Worm (Caenorhabditis elegans) whole organism, early embryonic: ENCODE measurements around the gene pax-3.

Source experiments
- B0310.2 ChIP-seq: sonication (generic microtip); optimal IDR thresholded peaks from 2 replicates; lab custom pipeline; 2016; ENCODE audit warnings: mild to moderate bottlenecking, missing genetic modification characterization, missing compliant biosample characterization
- F13C5.2 ChIP-seq: sonication (generic microtip); optimal IDR thresholded peaks from 2 replicates; lab custom pipeline; 2017; ENCODE audit warnings: mild to moderate bottlenecking, missing genetic modification characterization, inconsistent platforms, missing compliant biosample characterization
- aly-1 ChIP-seq: sonication (generic microtip); optimal IDR thresholded peaks from 2 replicates; lab custom pipeline; 2016; ENCODE audit warnings: missing genetic modification characterization, missing compliant biosample characterization
- ama-1 ChIP-seq: fragments of 150-350 bp; optimal IDR thresholded peaks from 2 replicates; lab custom pipeline; 2014
- ceh-13 ChIP-seq: fragments of 200-800 bp; sonication (Bioruptor generic); optimal IDR thresholded peaks from 2 replicates; lab custom pipeline; 2018; ENCODE audit warnings: mild to moderate bottlenecking, missing genetic modification characterization, missing compliant biosample characterization
- ceh-36 ChIP-seq: sonication (generic microtip); optimal IDR thresholded peaks from 2 replicates; lab custom pipeline; 2016; ENCODE audit warnings: missing genetic modification characterization, inconsistent platforms, missing compliant biosample characterization
- ets-7 ChIP-seq: sonication (generic microtip); optimal IDR thresholded peaks from 2 replicates; lab custom pipeline; 2016; ENCODE audit warnings: missing genotype, missing genetic modification characterization, missing compliant biosample characterization
- flt-1 ChIP-seq: fragments of 200-800 bp; sonication (Bioruptor generic); IDR thresholded peaks from 2 replicates; pipeline ENCODE4 v1.3.6; 2022; ENCODE audit warnings: missing genetic modification characterization, missing compliant biosample characterization
- hmbx-1 ChIP-seq: sonication (generic microtip); optimal IDR thresholded peaks from 2 replicates; lab custom pipeline; 2016; ENCODE audit warnings: mild to moderate bottlenecking, missing genetic modification characterization, missing compliant biosample characterization
- hmg-4 ChIP-seq: fragments of 200-800 bp; sonication (Bioruptor generic); optimal IDR thresholded peaks from 2 replicates; lab custom pipeline; 2018; ENCODE audit warnings: mild to moderate bottlenecking, missing genetic modification characterization, missing compliant biosample characterization
- hnd-1 ChIP-seq: sonication (generic microtip); optimal IDR thresholded peaks from 2 replicates; lab custom pipeline; 2016; ENCODE audit warnings: missing genetic modification characterization, missing compliant biosample characterization
- pes-1 ChIP-seq: fragments of 200-800 bp; sonication (Bioruptor generic); IDR thresholded peaks from 2 replicates; pipeline ENCODE4 v1.3.6; 2022; ENCODE audit warnings: missing genetic modification reagents, missing genetic modification characterization, missing compliant biosample characterization
- scrt-1 ChIP-seq: fragments of 200-800 bp; sonication (Bioruptor generic); IDR thresholded peaks from 2 replicates; pipeline ENCODE4 v1.3.6; 2022; ENCODE audit warnings: missing genetic modification characterization, missing compliant biosample characterization
- sea-1 ChIP-seq: fragments of 200-800 bp; sonication (Bioruptor generic); conservative IDR thresholded peaks from 2 replicates; pipeline ENCODE4 v1.3.6; 2022; ENCODE audit warnings: missing genetic modification characterization, missing compliant biosample characterization
- tbx-11 ChIP-seq: fragments of 200-800 bp; sonication (Bioruptor generic); IDR thresholded peaks from 2 replicates; pipeline ENCODE4 v1.3.6; 2022; ENCODE audit warnings: missing genetic modification characterization, missing compliant biosample characterization
- tbx-37 ChIP-seq: fragments of 200-800 bp; sonication (Bioruptor generic); conservative IDR thresholded peaks from 2 replicates; pipeline ENCODE4 v1.3.6; 2022; ENCODE audit warnings: missing genetic modification reagents, missing genetic modification characterization, missing compliant biosample characterization
- tra-4 ChIP-seq: sonication (generic microtip); optimal IDR thresholded peaks from 2 replicates; lab custom pipeline; 2017; ENCODE audit warnings: missing genetic modification characterization, missing compliant biosample characterization

Gene pax-3

ce11 chrII:10189369-10189768 lies 43.0 kb downstream of the pax-3 start, which contains the start of gene cdc-25.4:
TSS of gene cdc-25.4 (minus strand) at chrII:10189469.
- no peak for TF ChIP-seq ets-7 (tag; lab: Kevin White, UChicago)
- TF ChIP-seq tra-4 = no peak
- TF ChIP-seq ceh-13 (GFP tag; lab: Kevin White, UChicago) = no peak
- TF ChIP-seq tbx-37 (GFP tag; lab: Robert Waterston, UW) = no peak
- no peak for TF ChIP-seq hmbx-1 (tag; lab: Kevin White, UChicago)
- no peak for TF ChIP-seq B0310.2 (tag; lab: Kevin White, UChicago)
- TF ChIP-seq hnd-1 (tag; lab: Kevin White, UChicago) = no peak
- TF ChIP-seq ama-1 (lab: Kevin White, UChicago) = no peak
- TF ChIP-seq pes-1 (GFP tag; lab: Robert Waterston, UW) = no peak
- TF ChIP-seq F13C5.2 (tag; lab: Kevin White, UChicago) = no peak
- no peak for TF ChIP-seq hmg-4
- no peak for TF ChIP-seq sea-1 (GFP tag; lab: Robert Waterston, UW)
- TF ChIP-seq tbx-11 (GFP tag; lab: Robert Waterston, UW) = no peak

- TF ChIP-seq ceh-13 (GFP tag; lab: Kevin White, UChicago) (no peak), pes-1 (GFP tag; lab: Robert Waterston, UW) (no peak), ceh-36 (no peak), hnd-1 (tag; lab: Kevin White, UChicago) (no peak), B0310.2 (tag; lab: Kevin White, UChicago) (no peak), scrt-1 (GFP tag; lab: Robert Waterston, UW) (no peak), ets-7 (tag; lab: Kevin White, UChicago) (no peak), hmg-4 (no peak), F13C5.2 (tag; lab: Kevin White, UChicago) (no peak), aly-1 (no peak), tbx-37 (GFP tag; lab: Robert Waterston, UW) (no peak)
These were observed 45.8 kb downstream of the pax-3 start, which contains the start of gene R05H5.7 for ce11 chrII:10192207-10192606. TSS of gene R05H5.7 (plus strand) at chrII:10192507.

- TF ChIP-seq ets-7 (tag; lab: Kevin White, UChicago) = no peak
- TF ChIP-seq ceh-36 = no peak
These were observed 48.2 kb downstream of the pax-3 start, which contains the start of gene srb-6 for ce11 chrII:10194605-10195004. TSS of gene srb-6 (plus strand) at chrII:10194905.

- TF ChIP-seq B0310.2 (tag; lab: Kevin White, UChicago) (no peak), tra-4 (no peak), hnd-1 (tag; lab: Kevin White, UChicago) (no peak), aly-1 (no peak), ceh-36 (no peak), hmg-4 (no peak), tbx-11 (GFP tag; lab: Robert Waterston, UW) (no peak), flt-1 (GFP tag; lab: Robert Waterston, UW) (no peak), pes-1 (GFP tag; lab: Robert Waterston, UW) (no peak), tbx-37 (GFP tag; lab: Robert Waterston, UW) (no peak)
These were observed 50.8 kb downstream of the pax-3 start, which contains the start of gene R05H5.3 for ce11 chrII:10197091-10197675. TSS of gene R05H5.3 (plus strand) at chrII:10197625.

- TF ChIP-seq ets-7 (tag; lab: Kevin White, UChicago) (no peak), B0310.2 (tag; lab: Kevin White, UChicago) (no peak), aly-1 (no peak), tbx-11 (GFP tag; lab: Robert Waterston, UW) (no peak), pes-1 (GFP tag; lab: Robert Waterston, UW) (no peak), sea-1 (GFP tag; lab: Robert Waterston, UW) (no peak), flt-1 (GFP tag; lab: Robert Waterston, UW) (no peak), tbx-37 (GFP tag; lab: Robert Waterston, UW) (no peak), tra-4 (no peak)
These were observed 52.1 kb downstream of the pax-3 start for ce11 chrII:10198486-10198885.

- TF ChIP-seq F13C5.2 (tag; lab: Kevin White, UChicago) = no peak
- TF ChIP-seq aly-1 = no peak
- TF ChIP-seq ceh-13 (GFP tag; lab: Kevin White, UChicago) = no peak
- TF ChIP-seq pes-1 (GFP tag; lab: Robert Waterston, UW) = no peak
- TF ChIP-seq hmbx-1 (tag; lab: Kevin White, UChicago) = no peak
These were observed 53.5 kb downstream of the pax-3 start, which contains the start of gene R05H5.4 for ce11 chrII:10199906-10200305. TSS of gene R05H5.4 (minus strand) at chrII:10200006.

- TF ChIP-seq pes-1 (GFP tag; lab: Robert Waterston, UW) (peak; percentile 61; the same call in 1 of the 2 replicates), ceh-13 (GFP tag; lab: Kevin White, UChicago) (no peak), tbx-37 (GFP tag; lab: Robert Waterston, UW) (peak; percentile 65; the same call in 1 of the 2 replicates)
These were observed 54.4 kb downstream of the pax-3 start, which contains the start of gene arv-1 for ce11 chrII:10200759-10201158. TSS of gene arv-1 (minus strand) at chrII:10200823.

ce11 chrII:10202275-10202674 lies 55.9 kb downstream of the pax-3 start:
- TF ChIP-seq scrt-1 (GFP tag; lab: Robert Waterston, UW) (no peak), tbx-37 (GFP tag; lab: Robert Waterston, UW) (no peak), hnd-1 (tag; lab: Kevin White, UChicago) (no peak), F13C5.2 (tag; lab: Kevin White, UChicago) (peak; percentile 64), hmg-4 (peak; percentile 84)
